Worm (Caenorhabditis elegans) whole organism, late embryonic: Measurements from ENCODE around the gene sgo-1.

Experiments used
- C08G9.2 ChIP-seq: sonication (generic microtip); optimal IDR thresholded peaks from 2 replicates; lab custom pipeline; 2016; ENCODE audit warnings: mild to moderate bottlenecking, missing genetic modification characterization, moderate library complexity, missing compliant biosample characterization
- Y22D7AL.16 ChIP-seq: sonication (generic microtip); optimal IDR thresholded peaks from 2 replicates; lab custom pipeline; 2016; ENCODE audit warnings: missing genetic modification characterization, missing compliant biosample characterization
- ceh-34 ChIP-seq: sonication (generic microtip); optimal IDR thresholded peaks from 2 replicates; lab custom pipeline; 2016; ENCODE audit warnings: mild to moderate bottlenecking, missing genetic modification characterization, missing compliant biosample characterization
- hlh-30 ChIP-seq: sonication (generic microtip); optimal IDR thresholded peaks from 2 replicates; lab custom pipeline; 2017; ENCODE audit warnings: antibody characterized with exemption, missing genetic modification characterization, missing compliant biosample characterization; ENCODE audit not compliant: insufficient read depth
- nhr-11 ChIP-seq: fragments of 150-350 bp; optimal IDR thresholded peaks from 2 replicates; lab custom pipeline; 2014; ENCODE audit warnings: missing biosample characterization, missing genetic modification characterization
- rnt-1 ChIP-seq: sonication (generic microtip); optimal IDR thresholded peaks from 2 replicates; lab custom pipeline; 2016; ENCODE audit warnings: missing genetic modification characterization, missing compliant biosample characterization
- sdc-2 ChIP-seq: sonication (generic microtip); optimal IDR thresholded peaks from 2 replicates; lab custom pipeline; 2016; ENCODE audit warnings: missing genotype, missing genetic modification characterization, missing compliant biosample characterization
- tbx-2 ChIP-seq: sonication (generic microtip); optimal IDR thresholded peaks from 2 replicates; lab custom pipeline; 2016; ENCODE audit warnings: missing genetic modification characterization, missing compliant biosample characterization

DNA sequence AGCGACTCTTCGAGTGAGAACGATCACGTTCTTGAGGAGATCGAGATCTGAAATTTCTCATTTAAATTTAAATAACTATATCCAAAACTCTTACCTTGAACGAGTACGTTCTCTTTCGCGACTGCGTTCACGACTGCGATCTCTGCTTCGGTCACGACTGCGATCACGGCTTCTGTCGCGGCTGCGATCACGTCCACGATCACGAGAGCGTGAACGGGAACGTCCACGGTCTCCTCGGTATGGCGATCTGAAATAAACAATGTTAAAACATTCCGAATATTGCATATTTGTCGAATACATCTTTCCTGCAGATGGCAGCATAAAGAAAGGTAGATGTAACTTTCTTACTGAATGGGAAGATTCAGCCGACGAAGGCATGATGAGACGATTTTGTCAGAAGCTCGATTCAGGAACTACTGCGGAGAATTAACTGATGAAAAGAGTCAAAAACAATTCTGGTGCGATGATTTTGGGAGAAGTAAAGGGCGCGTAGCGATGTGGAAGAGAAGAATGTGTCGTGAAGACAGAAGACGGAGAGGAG, 6.1 kb downstream of the sgo-1 start:
- TF ChIP-seq nhr-11 (tag; lab: Kevin White, UChicago) (no peak), sdc-2 (no peak), rnt-1 (tag; lab: Kevin White, UChicago) (no peak), tbx-2 (tag; lab: Kevin White, UChicago) (no peak), hlh-30 (tag; lab: Kevin White, UChicago) (no peak), Y22D7AL.16 (tag; lab: Kevin White, UChicago) (no peak), C08G9.2 (tag; lab: Kevin White, UChicago) (no peak), ceh-34 (tag; lab: Kevin White, UChicago) (no peak)
